Worm (Caenorhabditis elegans): ENCODE measurements around the gene nhr-91.
A peak's percentile ranks its signal among the peaks of the same experiment; 100 is the strongest.

The nhr-91 gene

ce11 chrX:15353874-15354480 lies 44.8 kb downstream of the nhr-91 start (continued):
- TF ChIP-seq lin-13 (GFP tag; optimal IDR thresholded peaks at IDR 0.05) (peak; percentile 15), lir-3 (tag; optimal IDR thresholded peaks at IDR 0.05) (peak; percentile 54), nhr-48 (tag; optimal IDR thresholded peaks at IDR 0.05) (peak; percentile 92), daf-12 (tag; optimal IDR thresholded peaks at IDR 0.05) (no peak), zip-2 (tag; optimal IDR thresholded peaks at IDR 0.05) (peak; percentile 49), hif-1 (tag; optimal IDR thresholded peaks at IDR 0.05) (peak; percentile 48 to 94), tra-1 (GFP tag; IDR thresholded peaks at IDR 0.05) (peak; percentile 93), ZK546.5 (tag; optimal IDR thresholded peaks at IDR 0.05) (no peak), lin-38 (GFP tag; IDR thresholded peaks at IDR 0.05) (peak; percentile 48; the same call in 1 of the 2 replicates), F10B5.3 (tag; optimal IDR thresholded peaks at IDR 0.05) (peak; percentile 16), pha-4 (GFP tag; IDR thresholded peaks at IDR 0.05) (peak; percentile 53; the same call in 1 of the 2 replicates), pha-4 (tag; optimal IDR thresholded peaks at IDR 0.05) (peak; percentile 52), aha-1 (tag) (peak; percentile 99), mdl-1 (tag; optimal IDR thresholded peaks at IDR 0.05) (peak; percentile 89 to 98), madf-9 (GFP tag; conservative IDR thresholded peaks at IDR 0.05) (peak; percentile 51)

ce11 chrX:15354938-15355337 lies 45.8 kb downstream of the nhr-91 start, which contains the start of gene nfki-1:
Gene nfki-1 (plus strand): TSS chrX:15355238.
- TF ChIP-seq egl-43 (GFP tag; IDR thresholded peaks at IDR 0.05) (0 out of 2 replicates have a peak, but pooled peaks have one; percentile 4), spr-1 (tag; optimal IDR thresholded peaks at IDR 0.05) (no peak), ceh-28 (tag; optimal IDR thresholded peaks at IDR 0.05) (peak; percentile 10), Y5F2A.4 (GFP tag; optimal IDR thresholded peaks at IDR 0.05) (no peak), dpl-1 (GFP tag; optimal IDR thresholded peaks at IDR 0.05) (no peak), spr-3 (GFP tag; optimal IDR thresholded peaks at IDR 0.05) (no peak), aha-1 (tag) (peak; percentile 53)

ce11 chrX:15355603-15356002 lies 46.4 kb downstream of the nhr-91 start:
- TF ChIP-seq hlh-30 (tag; optimal IDR thresholded peaks at IDR 0.05; ENCODE audit: insufficient read depth) (peak; percentile 35), nhr-10 (tag; optimal IDR thresholded peaks at IDR 0.05) (no peak), mep-1 (tag; optimal IDR thresholded peaks at IDR 0.05) (peak; percentile 40), ceh-82 (tag; optimal IDR thresholded peaks at IDR 0.05) (no peak), pqm-1 (tag; optimal IDR thresholded peaks at IDR 0.05) (no peak), lsy-2 (tag; optimal IDR thresholded peaks at IDR 0.05) (peak in 1 of 2 experiments; percentile 63), attf-4 (tag; optimal IDR thresholded peaks at IDR 0.05) (no peak), hif-1 (tag; optimal IDR thresholded peaks at IDR 0.05) (peak in 1 of 2 experiments; percentile 50)

- TF ChIP-seq egl-43 (GFP tag; IDR thresholded peaks at IDR 0.05) = 0 out of 2 replicates have a peak, but pooled peaks have one; percentile 45
- no peak for TF ChIP-seq daf-8 (GFP tag; IDR thresholded peaks at IDR 0.05)
- TF ChIP-seq ces-1 (GFP tag; optimal IDR thresholded peaks at IDR 0.05) = no peak
- TF ChIP-seq nhr-41 (GFP tag; IDR thresholded peaks at IDR 0.05) = 0 out of 2 replicates have a peak, but pooled peaks have one; percentile 24
- TF ChIP-seq nhr-111 (GFP tag; optimal IDR thresholded peaks at IDR 0.05) = no peak
- no peak for TF ChIP-seq fos-1 (tag; optimal IDR thresholded peaks at IDR 0.05)
- TF ChIP-seq dmd-6 (GFP tag; IDR thresholded peaks at IDR 0.05) = 0 out of 2 replicates have a peak, but pooled peaks have one; percentile 19
- no peak for TF ChIP-seq nhr-76 (tag; optimal IDR thresholded peaks at IDR 0.05)
- TF ChIP-seq vab-7 (GFP tag; IDR thresholded peaks at IDR 0.05) = 0 out of 2 replicates have a peak, but pooled peaks have one; percentile 16
- TF ChIP-seq snpc-1.2 (GFP tag; IDR thresholded peaks at IDR 0.05) = no peak
- TF ChIP-seq nhr-42 (GFP tag; IDR thresholded peaks at IDR 0.05) = 0 out of 2 replicates have a peak, but pooled peaks have one; percentile 29
- no peak for TF ChIP-seq mxl-2 (GFP tag; conservative IDR thresholded peaks at IDR 0.05)
- no peak for TF ChIP-seq nhr-237 (tag; optimal IDR thresholded peaks at IDR 0.05)
- TF ChIP-seq spr-3 (GFP tag; optimal IDR thresholded peaks at IDR 0.05) = no peak
- peak; percentile 75 for TF ChIP-seq set-16 (GFP tag; IDR thresholded peaks at IDR 0.05)
- peak; percentile 8 for TF ChIP-seq rbr-2 (tag; optimal IDR thresholded peaks at IDR 0.05)
- peak; percentile 18 for TF ChIP-seq spr-1 (tag; optimal IDR thresholded peaks at IDR 0.05)
- no peak for TF ChIP-seq lin-39 (tag; optimal IDR thresholded peaks at IDR 0.05)
- 0 out of 2 replicates have a peak, but pooled peaks have one; percentile 56 for TF ChIP-seq D1046.2 (GFP tag; IDR thresholded peaks at IDR 0.05)
- TF ChIP-seq mdt-29 (GFP tag; IDR thresholded peaks at IDR 0.05) = peak; percentile 49; the same call in 1 of the 2 replicates
These were observed 53.2 kb downstream of the nhr-91 start for ce11 chrX:15362152-15362922.

Data from whole organism, L4 larva.